Fruit fly (Drosophila melanogaster): ENCODE results near the gene Rpn7.

Rpn7 gene

DNA sequence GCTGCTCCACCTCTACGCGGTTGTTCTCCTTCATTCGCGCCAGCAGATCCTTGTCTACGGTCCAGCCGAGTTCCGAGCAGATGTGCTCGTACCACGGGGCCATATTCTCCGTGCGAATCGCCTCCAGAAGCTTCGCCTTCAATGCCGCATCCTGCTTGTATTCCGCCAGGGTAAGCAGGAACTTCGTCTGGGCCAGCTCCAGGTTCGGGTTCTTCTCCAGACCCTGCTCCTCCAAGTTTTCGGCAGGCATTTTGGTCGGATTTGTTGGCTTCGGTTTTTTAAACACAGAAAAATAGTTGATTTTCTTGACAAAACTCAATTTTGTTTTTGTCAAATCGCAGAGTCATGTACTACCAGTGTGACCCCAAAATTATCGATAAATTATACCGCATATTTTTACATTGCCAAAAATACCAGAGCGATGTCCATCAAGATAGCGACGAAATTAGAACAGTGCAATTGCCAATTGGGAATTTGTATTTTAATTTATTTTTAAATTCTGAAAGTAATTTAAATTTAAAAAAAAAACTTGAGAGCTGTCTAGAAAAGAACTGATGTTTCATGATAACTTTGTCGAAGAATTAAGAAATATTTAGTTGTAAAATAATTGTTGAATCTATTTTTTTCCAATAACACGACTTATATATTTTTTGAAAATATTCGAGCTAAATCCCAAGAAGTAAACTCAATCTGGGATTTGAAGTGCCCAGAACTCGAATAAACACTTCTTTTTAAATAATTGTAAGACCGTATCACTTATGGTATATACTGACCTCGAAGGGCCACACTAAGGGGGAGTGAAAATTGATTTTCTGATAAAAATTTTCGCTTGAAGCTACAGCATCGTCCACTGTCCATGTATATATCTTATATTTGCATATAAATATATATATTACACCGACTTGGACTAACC, at the start of gene Rpn7, which contains the start of gene AP-2mu:
Gene Rpn7 (minus strand): TSS at position 382 of the 913 bp plus-strand sequence.
Gene AP-2mu (plus strand): TSS at position 783 of the 913 bp plus-strand sequence.
- no peak for TF ChIP-seq psq (optimal IDR thresholded peaks at IDR 0.05)
- TF ChIP-seq CG8478 (optimal IDR thresholded peaks at IDR 0.05) = no peak
- TF ChIP-seq pan (optimal IDR thresholded peaks at IDR 0.05) = no peak
- no peak for TF ChIP-seq Dll (optimal IDR thresholded peaks at IDR 0.05)
- no peak for TF ChIP-seq usp (GFP tag; optimal IDR thresholded peaks at IDR 0.05)
- no peak for TF ChIP-seq EcR (GFP tag; optimal IDR thresholded peaks at IDR 0.05)

dm6 chr3R:22503630-22504029, 41.8 kb upstream of the Rpn7 start:
- TF ChIP-seq pan (optimal IDR thresholded peaks at IDR 0.05) = no peak
- no peak for TF ChIP-seq usp (GFP tag; optimal IDR thresholded peaks at IDR 0.05)
- TF ChIP-seq psq (optimal IDR thresholded peaks at IDR 0.05) = no peak
- TF ChIP-seq EcR (GFP tag; optimal IDR thresholded peaks at IDR 0.05) = no peak
- TF ChIP-seq CG8478 (optimal IDR thresholded peaks at IDR 0.05) = no peak
- no peak for TF ChIP-seq Dll (optimal IDR thresholded peaks at IDR 0.05)

DNA sequence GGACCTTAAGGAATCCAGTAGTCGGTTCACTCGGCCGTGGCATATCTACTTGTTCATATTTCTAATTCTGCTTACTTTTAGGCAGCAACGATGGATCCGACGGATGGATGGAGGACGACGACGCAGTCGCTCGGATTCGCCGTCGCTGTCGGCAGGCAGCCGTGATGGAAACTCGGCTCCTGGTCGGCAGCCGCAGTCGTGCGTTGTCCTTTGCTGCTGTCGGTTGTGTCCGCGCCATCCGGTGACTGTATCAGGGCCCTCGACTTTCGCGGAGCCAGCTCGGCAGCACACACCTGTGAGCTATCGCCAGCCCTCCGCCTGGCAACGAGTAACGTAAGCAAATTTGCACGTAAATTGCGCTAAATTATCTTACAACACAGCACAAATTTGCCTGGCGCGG, 35.2 kb upstream of the Rpn7 start, which contains the start of gene Octbeta1R:
Gene Octbeta1R (plus strand): TSS at position 191 of the 400 bp plus-strand sequence.
- TF ChIP-seq EcR (GFP tag; optimal IDR thresholded peaks at IDR 0.05) (no peak), usp (GFP tag; optimal IDR thresholded peaks at IDR 0.05) (no peak), CG8478 (optimal IDR thresholded peaks at IDR 0.05) (no peak), pan (optimal IDR thresholded peaks at IDR 0.05) (no peak), psq (optimal IDR thresholded peaks at IDR 0.05) (no peak), Dll (optimal IDR thresholded peaks at IDR 0.05) (no peak)

DNA sequence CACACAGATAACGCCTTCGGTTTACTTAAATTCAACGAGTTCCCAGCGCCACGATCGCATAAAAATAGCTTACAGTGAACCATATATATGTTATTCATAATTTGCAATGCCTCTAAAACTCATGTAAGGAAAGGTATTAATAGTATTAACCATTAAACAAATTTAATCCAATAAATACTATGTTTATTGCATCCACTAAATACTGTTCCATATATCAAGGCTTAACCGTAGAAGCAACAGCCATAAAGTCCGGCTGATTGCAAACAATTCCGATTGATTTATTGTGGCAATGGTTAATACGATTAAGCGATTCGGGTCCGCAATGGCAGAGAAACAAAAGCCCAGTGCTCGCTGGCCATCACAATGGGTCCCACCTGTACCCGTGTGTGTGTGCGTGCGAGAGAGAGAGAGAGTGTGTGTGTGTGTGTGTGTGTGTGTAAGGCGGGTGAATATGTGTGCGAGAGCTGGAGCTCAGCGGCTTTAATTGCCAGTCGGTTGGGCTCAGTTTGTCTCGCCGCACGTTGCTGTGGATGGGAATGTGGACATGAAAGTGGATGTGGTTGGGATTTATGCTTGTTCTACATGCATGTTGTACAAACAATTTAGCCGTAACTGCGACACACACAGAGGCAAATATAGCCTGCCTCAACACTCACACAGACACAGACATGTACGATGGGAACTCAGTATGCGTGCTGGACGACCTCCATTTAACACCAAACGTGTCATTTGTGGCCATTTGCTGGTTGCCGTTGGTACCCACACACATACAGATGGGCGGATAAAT, 32.9 kb upstream of the Rpn7 start:
- TF ChIP-seq EcR (GFP tag; optimal IDR thresholded peaks at IDR 0.05) (no peak), pan (optimal IDR thresholded peaks at IDR 0.05) (no peak), Dll (optimal IDR thresholded peaks at IDR 0.05) (no peak), psq (optimal IDR thresholded peaks at IDR 0.05) (no peak), CG8478 (optimal IDR thresholded peaks at IDR 0.05) (no peak), usp (GFP tag; optimal IDR thresholded peaks at IDR 0.05) (no peak)

- no peak for TF ChIP-seq Dll (optimal IDR thresholded peaks at IDR 0.05)
- no peak for TF ChIP-seq psq (optimal IDR thresholded peaks at IDR 0.05)
- no peak for TF ChIP-seq EcR (GFP tag; optimal IDR thresholded peaks at IDR 0.05)
- no peak for TF ChIP-seq usp (GFP tag; optimal IDR thresholded peaks at IDR 0.05)
- TF ChIP-seq pan (optimal IDR thresholded peaks at IDR 0.05) = no peak
- TF ChIP-seq CG8478 (optimal IDR thresholded peaks at IDR 0.05) = no peak
Measured at dm6 chr3R:22492767-22493166, 30.9 kb upstream of the Rpn7 start, which contains the start of gene tHMG2. tHMG2 (plus strand) TSS chr3R:22492953.

dm6 chr3R:22491088-22491879, 29.4 kb upstream of the Rpn7 start, which contains the start of the genes CCT1 and tHMG1:
CCT1 (minus strand) TSS chr3R:22491439.
tHMG1 (plus strand) TSS chr3R:22491829.
- TF ChIP-seq pan (optimal IDR thresholded peaks at IDR 0.05) = no peak
- TF ChIP-seq EcR (GFP tag; optimal IDR thresholded peaks at IDR 0.05) = no peak
- TF ChIP-seq usp (GFP tag; optimal IDR thresholded peaks at IDR 0.05) = no peak
- no peak for TF ChIP-seq CG8478 (optimal IDR thresholded peaks at IDR 0.05)
- no peak for TF ChIP-seq psq (optimal IDR thresholded peaks at IDR 0.05)
- no peak for TF ChIP-seq Dll (optimal IDR thresholded peaks at IDR 0.05)

- TF ChIP-seq EcR (GFP tag; optimal IDR thresholded peaks at IDR 0.05) (no peak), usp (GFP tag; optimal IDR thresholded peaks at IDR 0.05) (no peak), Dll (optimal IDR thresholded peaks at IDR 0.05) (no peak), psq (optimal IDR thresholded peaks at IDR 0.05) (no peak), CG8478 (optimal IDR thresholded peaks at IDR 0.05) (no peak), pan (optimal IDR thresholded peaks at IDR 0.05) (no peak)
Measured at dm6 chr3R:22488855-22489254, 27.0 kb upstream of the Rpn7 start, which contains the start of gene CG5376. CG5376 (minus strand) TSS chr3R:22488955.

- TF ChIP-seq usp (GFP tag; optimal IDR thresholded peaks at IDR 0.05) (no peak), Dll (optimal IDR thresholded peaks at IDR 0.05) (no peak), psq (optimal IDR thresholded peaks at IDR 0.05) (no peak), EcR (GFP tag; optimal IDR thresholded peaks at IDR 0.05) (no peak), pan (optimal IDR thresholded peaks at IDR 0.05) (no peak), CG8478 (optimal IDR thresholded peaks at IDR 0.05) (no peak)
Measured at dm6 chr3R:22487037-22487492, 25.2 kb upstream of the Rpn7 start, which contains the start of gene Pfdn5. Pfdn5 (plus strand) TSS chr3R:22487039.

dm6 chr3R:22483537-22483936, 21.7 kb upstream of the Rpn7 start:
- TF ChIP-seq Dll (optimal IDR thresholded peaks at IDR 0.05) (no peak), usp (GFP tag; optimal IDR thresholded peaks at IDR 0.05) (no peak), psq (optimal IDR thresholded peaks at IDR 0.05) (no peak), CG8478 (optimal IDR thresholded peaks at IDR 0.05) (no peak), pan (optimal IDR thresholded peaks at IDR 0.05) (no peak), EcR (GFP tag; optimal IDR thresholded peaks at IDR 0.05) (no peak)

- TF ChIP-seq Dll (optimal IDR thresholded peaks at IDR 0.05) = no peak
- TF ChIP-seq CG8478 (optimal IDR thresholded peaks at IDR 0.05) = no peak
- no peak for TF ChIP-seq EcR (GFP tag; optimal IDR thresholded peaks at IDR 0.05)
- no peak for TF ChIP-seq pan (optimal IDR thresholded peaks at IDR 0.05)
- TF ChIP-seq usp (GFP tag; optimal IDR thresholded peaks at IDR 0.05) = no peak
- no peak for TF ChIP-seq psq (optimal IDR thresholded peaks at IDR 0.05)
Measured at dm6 chr3R:22470064-22470463, 8.2 kb upstream of the Rpn7 start.

Measured in whole organism.